Worm (Caenorhabditis elegans): ENCODE data around the gene W01A11.7.

W01A11.7 gene

ce11 chrV:6467676-6468075 lies 37.5 kb downstream of the W01A11.7 start:
- TF ChIP-seq dao-5 (tag; optimal IDR thresholded peaks at IDR 0.05), result no peak
- no peak for TF ChIP-seq him-1 (tag; optimal IDR thresholded peaks at IDR 0.05)
- TF ChIP-seq W03F9.2 (tag; optimal IDR thresholded peaks at IDR 0.05), result no peak

ce11 chrV:6464765-6465164 lies 40.4 kb downstream of the W01A11.7 start, which contains the start of gene unc-83:
unc-83 (plus strand) TSS chrV:6465065.
- TF ChIP-seq W03F9.2 (tag; optimal IDR thresholded peaks at IDR 0.05), result no peak
- no peak for TF ChIP-seq him-1 (tag; optimal IDR thresholded peaks at IDR 0.05)
- TF ChIP-seq dao-5 (tag; optimal IDR thresholded peaks at IDR 0.05), result no peak

ce11 chrV:6464238-6464637 lies 41.0 kb downstream of the W01A11.7 start:
- TF ChIP-seq W03F9.2 (tag; optimal IDR thresholded peaks at IDR 0.05) (no peak), dao-5 (tag; optimal IDR thresholded peaks at IDR 0.05) (no peak), him-1 (tag; optimal IDR thresholded peaks at IDR 0.05) (no peak)

ce11 chrV:6462606-6463005 lies 42.6 kb downstream of the W01A11.7 start:
- TF ChIP-seq W03F9.2 (tag; optimal IDR thresholded peaks at IDR 0.05) (no peak), dao-5 (tag; optimal IDR thresholded peaks at IDR 0.05) (no peak), him-1 (tag; optimal IDR thresholded peaks at IDR 0.05) (no peak)

ce11 chrV:6461250-6461649 lies 43.9 kb downstream of the W01A11.7 start:
- TF ChIP-seq dao-5 (tag; optimal IDR thresholded peaks at IDR 0.05) (no peak), him-1 (tag; optimal IDR thresholded peaks at IDR 0.05) (no peak), W03F9.2 (tag; optimal IDR thresholded peaks at IDR 0.05) (no peak)

- TF ChIP-seq W03F9.2 (tag; optimal IDR thresholded peaks at IDR 0.05) (no peak), dao-5 (tag; optimal IDR thresholded peaks at IDR 0.05) (no peak), him-1 (tag; optimal IDR thresholded peaks at IDR 0.05) (no peak)
Measured at ce11 chrV:6458302-6458998, 46.7 kb downstream of the W01A11.7 start.

ce11 chrV:6456903-6457302 lies 48.3 kb downstream of the W01A11.7 start:
- TF ChIP-seq dao-5 (tag; optimal IDR thresholded peaks at IDR 0.05), result no peak
- TF ChIP-seq him-1 (tag; optimal IDR thresholded peaks at IDR 0.05), result no peak
- no peak for TF ChIP-seq W03F9.2 (tag; optimal IDR thresholded peaks at IDR 0.05)
